Fruit fly (Drosophila melanogaster) ovary, adult (tissue): Measurements from ENCODE around the gene Cenp-C.

Experiments
- CG17801 ChIP-seq: fragments of 200-800 bp; optimal IDR thresholded peaks from 2 replicates; lab custom pipeline; 2019; ENCODE audit warnings: missing biosample characterization, mild to moderate bottlenecking, missing genetic modification characterization, moderate library complexity; ENCODE audit not compliant: partially characterized antibody

Gene Cenp-C

DNA sequence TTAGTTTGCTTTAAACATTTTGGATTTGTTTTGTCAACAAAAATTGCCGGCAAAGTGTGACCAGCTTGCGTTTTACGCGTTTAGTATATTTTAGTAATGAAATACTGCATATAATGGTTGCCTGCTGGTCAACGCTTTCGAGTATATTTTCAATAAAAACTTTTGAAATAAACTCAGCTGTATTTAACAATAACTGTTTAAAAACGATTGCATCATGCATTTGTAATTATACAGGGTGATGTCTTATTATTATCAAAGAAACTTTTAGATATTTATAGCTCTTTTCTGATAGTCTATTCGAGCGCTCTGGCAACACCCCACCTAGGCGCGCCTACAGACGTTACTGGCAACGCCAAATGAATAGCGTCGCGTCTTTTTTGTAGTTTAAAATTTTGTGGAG lies at the start of gene Cenp-C:
Gene Cenp-C (plus strand): TSS at position 332 of the 400 bp plus-strand sequence.
- TF ChIP-seq CG17801, result peak; percentile 17

DNA sequence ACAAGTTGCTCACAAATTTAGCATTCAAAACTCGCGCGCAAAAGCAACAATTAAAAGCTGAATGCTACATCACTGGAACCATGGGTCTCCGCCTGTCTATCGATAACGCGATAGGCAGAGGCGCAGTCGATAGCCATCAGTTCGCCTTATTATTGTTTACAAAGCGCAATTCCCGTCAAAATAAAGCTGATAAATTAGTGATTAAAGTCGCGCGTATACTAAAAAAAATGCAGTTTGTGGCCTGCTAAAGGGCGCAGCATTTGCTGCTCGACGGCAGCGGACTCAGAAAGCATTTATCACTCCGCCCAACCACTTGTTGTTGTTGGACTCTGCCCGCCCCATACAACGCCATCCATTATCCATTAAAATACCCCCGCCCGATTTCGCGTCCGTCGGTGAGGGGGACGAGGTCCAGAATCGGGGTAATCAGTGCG lies 46.1 kb upstream of the Cenp-C start, which contains the start of gene CG11737:
Gene CG11737 (plus strand): TSS at position 117 of the 434 bp plus-strand sequence.
- TF ChIP-seq CG17801, result no peak

DNA sequence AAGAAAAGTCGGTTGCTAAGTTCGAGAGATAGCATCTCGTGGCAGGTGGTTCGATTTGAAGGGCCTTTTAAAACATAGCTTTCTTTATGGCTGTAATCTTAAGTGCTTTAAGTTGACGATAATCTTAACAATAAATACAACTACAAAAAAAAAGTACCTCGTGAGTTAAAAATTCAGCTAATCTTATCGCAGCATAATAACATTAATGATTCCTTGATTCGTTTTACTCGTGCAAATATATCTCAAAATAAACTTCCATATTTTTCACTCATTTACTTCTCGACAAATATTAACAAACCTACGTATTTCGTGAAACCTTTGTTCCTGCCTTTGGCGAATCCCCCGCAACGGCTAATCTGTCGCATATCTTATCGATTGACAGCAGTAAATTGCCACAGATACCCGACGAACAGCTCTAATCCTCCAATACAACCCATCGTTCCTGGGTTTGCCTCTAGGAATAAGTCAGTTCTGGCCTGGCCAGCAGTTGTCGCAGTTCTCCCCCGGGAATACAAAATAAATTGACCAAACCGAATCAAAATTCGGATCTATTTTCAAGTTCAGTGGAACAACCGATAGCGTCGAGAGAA lies 45.2 kb upstream of the Cenp-C start:
- no peak for TF ChIP-seq CG17801

DNA sequence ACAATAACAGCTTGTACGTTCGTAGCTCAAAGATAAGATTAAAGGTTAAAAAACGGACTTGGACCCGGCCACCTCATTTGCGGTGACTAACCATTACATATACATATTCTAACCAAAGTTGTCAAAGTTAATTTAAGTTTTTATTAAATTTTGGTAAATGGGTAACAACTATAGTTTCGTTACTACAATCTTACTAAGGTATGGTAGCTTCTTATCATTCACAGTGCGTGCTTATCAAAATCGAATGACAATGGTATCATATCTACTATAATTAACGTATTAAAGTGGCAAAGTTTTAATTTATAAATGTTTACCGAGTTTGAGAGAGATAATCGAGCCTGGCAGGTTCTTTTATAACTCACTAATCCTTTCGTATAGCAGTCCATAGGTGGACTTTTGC lies 44.7 kb upstream of the Cenp-C start:
- TF ChIP-seq CG17801, result no peak

DNA sequence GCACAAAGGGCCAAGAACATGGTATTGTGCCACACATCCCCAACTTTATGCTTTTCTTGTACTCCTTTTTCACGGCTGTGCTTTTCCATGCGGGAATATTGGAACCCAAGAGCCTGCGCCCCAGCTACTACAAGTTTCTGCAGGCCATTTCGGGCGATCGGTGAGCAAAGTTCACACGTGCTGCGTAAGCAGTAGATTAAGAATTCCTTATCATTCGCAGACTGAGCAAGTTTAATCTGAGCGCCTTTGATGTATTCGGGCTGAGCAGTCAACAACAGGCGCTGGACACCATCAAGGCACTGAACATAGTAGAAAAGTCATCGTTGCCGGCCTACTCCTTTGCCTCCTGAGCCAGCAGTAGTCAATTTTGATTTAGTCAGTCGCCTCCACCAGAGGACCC lies 43.1 kb upstream of the Cenp-C start:
- TF ChIP-seq CG17801, result no peak

DNA sequence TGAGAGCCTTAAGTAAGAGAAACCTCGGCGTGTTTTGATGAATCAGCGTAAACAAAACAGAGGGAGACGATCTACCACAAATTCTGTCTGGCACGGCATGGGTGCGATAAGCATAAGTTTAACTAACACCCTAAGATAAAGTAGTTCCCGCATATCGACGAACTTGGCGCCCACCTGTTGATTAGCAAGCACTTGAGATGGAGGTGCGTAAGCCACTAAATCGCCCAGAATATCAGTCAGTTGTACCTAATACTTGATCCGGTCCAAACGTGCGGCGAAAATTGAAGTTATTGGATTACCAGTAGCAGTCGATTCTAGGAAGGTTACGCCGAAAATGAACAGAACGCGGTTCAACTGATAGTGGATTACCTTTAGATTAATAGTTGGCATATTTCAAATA lies 42.4 kb upstream of the Cenp-C start, which contains the start of gene CG31454:
Gene CG31454 (plus strand): TSS at position 160 of the 400 bp plus-strand sequence.
- no peak for TF ChIP-seq CG17801

DNA sequence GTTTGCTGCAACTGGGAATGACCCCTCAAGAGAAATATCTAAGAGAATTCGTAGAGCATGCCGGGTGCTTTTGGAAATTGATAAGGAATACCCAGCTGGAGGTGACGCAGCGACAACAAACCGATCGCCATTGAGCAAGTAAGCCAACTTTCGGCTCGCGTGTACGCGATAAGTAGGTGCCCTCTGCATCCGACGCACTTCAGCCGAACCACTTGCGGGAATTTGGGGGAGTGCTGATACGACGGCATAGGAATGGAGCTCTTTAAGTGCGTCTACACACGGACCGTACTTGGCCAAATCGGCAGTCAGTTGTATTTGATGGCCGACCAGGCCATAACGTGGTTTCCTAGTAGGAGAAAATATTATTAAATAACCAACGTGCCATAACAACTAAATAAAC lies 40.2 kb upstream of the Cenp-C start, which contains the start of gene CG31259:
Gene CG31259 (plus strand): TSS at position 277 of the 400 bp plus-strand sequence.
- TF ChIP-seq CG17801, result no peak

DNA sequence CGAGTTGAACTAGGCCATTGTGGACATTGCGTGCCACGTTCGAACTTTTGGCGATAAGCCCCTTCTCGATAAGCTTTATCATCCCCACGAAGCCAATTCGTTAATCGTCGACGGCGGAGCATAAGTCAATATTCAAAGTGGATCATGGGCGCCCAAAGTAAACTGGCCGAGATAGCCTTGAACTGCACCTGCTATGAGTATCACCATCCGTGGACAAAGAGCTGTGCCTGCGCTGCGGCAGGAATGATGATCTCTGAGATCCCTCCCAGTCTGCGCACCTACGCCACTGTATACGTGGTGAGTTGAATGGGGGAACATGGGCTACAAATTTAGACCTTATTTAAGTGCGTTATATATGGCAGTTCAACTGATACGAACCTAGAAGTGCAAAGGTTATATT lies 39.6 kb upstream of the Cenp-C start:
- TF ChIP-seq CG17801, result no peak

DNA sequence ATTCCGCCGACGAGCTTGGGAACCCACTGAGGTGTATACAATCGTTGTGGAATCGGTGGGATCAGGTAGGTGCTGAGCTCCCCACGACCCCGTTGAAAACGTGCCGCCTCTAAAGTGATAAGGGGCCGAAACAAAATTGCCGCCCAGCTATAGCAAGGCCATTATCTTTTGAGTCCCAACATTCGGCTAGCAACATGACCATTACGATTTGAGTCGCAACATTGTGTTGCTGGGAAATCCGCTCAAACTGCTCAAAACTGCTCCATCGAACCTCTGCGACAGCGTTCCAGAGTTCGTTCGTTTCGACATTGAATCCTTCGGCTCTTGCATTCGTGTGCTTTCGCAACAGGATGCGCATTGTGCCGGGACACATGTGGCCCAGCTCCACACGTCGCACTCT lies 35.0 kb upstream of the Cenp-C start, which contains the start of gene CG11741:
Gene CG11741 (minus strand): TSS at position 16 of the 400 bp plus-strand sequence.
- no peak for TF ChIP-seq CG17801

DNA sequence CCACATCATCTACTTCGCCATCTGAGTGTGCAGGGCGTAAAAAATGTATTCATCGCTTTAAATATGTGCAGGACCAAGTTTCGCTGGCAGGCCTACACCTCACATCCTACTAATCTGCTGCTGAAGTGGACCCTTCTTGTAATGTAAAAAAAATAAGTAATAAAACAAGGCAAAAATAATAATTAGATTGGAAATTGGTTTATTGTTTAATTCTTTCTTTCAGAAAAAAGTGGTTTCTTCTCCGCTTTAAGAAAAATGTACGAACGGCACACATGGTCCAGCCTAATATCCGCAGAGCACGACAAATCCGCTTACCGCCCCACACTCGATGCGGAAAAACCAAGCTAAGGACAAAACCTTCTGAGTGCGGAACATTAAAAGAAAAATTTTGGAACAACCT lies 18.0 kb upstream of the Cenp-C start:
- TF ChIP-seq CG17801, result no peak

DNA sequence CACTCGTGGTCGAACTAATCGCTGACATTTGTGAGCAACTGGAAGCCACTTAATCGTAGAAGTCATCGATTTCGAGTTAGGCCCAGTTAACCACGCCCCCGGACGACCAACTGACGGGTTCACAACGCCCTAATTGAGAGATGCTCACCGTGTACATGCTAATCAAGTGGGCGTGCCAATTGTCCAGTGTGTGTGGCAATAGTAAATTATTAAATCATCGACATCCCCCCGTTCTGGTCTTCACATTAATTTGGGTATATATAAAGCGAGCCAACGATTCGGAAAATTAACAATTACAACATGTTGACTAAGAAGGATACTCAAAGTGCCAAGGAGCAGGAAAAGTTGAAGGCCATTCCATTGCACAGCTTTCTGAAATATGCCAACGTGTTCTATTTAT lies 11.6 kb upstream of the Cenp-C start, which contains the start of gene Or85d:
Gene Or85d (plus strand): TSS at position 301 of the 400 bp plus-strand sequence.
- no peak for TF ChIP-seq CG17801

DNA sequence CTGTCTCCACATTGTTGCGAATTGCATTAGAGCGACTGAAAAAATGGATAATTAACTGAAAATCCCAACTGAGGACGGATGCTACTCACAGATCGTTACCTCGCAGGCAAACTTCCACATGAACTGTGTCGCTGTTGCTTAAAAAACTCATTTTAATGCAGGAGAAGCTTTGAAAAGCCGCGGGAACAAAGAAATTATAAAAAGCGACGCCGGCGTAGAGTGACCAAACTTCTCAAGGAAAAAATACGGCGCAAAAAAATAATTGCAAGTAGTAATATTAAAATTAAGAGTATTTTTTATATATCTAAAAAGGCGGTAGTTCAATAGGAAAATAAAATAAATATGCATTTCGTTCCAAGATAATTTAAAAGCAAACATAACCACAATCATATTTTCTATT lies 2.4 kb upstream of the Cenp-C start, which contains the start of gene pch2:
Gene pch2 (minus strand): TSS at position 243 of the 400 bp plus-strand sequence.
- TF ChIP-seq CG17801, result no peak

DNA sequence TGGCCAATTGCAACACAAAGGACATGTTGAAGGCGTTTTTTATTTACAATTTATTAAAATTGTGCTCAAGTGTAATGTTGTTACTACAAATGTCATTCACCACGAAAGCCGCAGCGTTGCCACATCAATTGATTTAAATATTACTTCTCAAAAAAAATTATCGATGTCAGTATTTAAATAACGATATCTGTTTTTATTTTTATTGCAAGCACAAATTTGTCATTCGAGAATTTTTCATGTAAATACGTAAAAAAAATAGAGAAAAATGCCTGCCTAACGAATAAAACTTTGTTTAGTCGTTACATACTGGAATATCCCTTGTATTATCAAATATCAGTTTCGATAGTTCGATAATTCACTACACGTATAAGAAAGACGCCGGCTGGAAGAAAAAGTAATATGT lies 1.4 kb upstream of the Cenp-C start, which contains the start of the genes mRpS18A and CG31460:
Gene mRpS18A (minus strand): TSS at position 110 of the 403 bp plus-strand sequence.
Gene CG31460 (plus strand): TSS at position 190 of the 403 bp plus-strand sequence.
- TF ChIP-seq CG17801, result no peak

DNA sequence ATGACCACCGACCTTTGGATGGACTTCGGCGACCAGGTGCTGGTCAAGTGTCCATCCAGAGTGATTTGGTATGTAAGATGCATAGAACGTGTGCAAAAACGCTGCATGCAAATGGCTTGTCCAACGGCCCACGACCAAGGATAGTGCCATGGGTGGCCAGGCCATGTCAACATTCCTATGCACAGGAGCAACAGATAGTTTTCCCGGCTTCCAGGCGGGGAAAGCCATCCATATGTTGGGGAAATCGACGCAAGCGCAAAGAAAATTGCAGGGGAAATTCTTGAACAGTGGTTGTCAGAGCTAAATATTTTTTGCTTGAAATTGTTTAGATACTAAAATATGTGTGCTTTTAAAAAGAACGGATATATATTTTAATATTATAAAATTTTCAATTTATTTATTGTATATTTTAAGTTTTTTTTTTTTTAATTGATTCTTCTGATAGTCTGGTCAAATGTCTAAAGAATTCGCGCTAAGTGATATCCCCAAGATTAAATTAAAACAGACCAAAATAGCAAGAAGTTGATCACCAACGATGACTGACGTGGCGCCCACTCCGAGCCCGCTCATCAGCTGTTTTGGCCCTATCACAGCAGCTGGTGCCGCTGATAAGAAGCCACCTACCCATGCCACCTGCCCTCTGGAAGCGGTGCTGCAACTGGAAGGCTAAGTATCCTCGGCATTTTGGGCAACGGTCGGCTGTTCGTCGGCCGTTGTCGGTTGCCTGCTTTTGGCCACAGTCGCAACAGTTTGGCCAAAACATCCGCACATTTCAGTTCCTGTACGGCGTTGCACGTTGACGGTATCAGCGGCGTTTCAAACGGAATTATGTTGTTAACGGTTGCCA lies 13.7 kb downstream of the Cenp-C start, which contains the start of gene 5-HT2B:
Gene 5-HT2B (plus strand): TSS at position 797 of the 847 bp plus-strand sequence.
- no peak for TF ChIP-seq CG17801

DNA sequence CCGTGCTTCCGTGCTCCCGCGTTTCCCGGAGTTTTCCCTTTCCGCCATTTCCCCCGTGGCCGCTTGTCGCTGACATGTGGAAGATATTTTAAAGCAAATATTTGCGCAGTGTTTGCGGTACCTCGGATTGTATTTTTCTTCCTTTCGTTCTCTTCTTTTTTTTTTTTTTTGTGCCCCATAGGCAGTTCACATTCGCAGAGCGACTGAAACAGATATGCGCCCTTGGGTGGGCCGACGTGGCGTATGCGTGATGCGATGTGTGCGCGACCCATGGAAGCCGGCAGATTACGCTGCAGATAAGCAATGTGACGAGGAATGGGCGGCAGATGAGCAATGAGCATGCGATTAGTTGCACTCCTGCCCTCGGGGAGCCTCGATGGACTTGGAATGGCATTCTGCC lies 24.0 kb downstream of the Cenp-C start:
- no peak for TF ChIP-seq CG17801

DNA sequence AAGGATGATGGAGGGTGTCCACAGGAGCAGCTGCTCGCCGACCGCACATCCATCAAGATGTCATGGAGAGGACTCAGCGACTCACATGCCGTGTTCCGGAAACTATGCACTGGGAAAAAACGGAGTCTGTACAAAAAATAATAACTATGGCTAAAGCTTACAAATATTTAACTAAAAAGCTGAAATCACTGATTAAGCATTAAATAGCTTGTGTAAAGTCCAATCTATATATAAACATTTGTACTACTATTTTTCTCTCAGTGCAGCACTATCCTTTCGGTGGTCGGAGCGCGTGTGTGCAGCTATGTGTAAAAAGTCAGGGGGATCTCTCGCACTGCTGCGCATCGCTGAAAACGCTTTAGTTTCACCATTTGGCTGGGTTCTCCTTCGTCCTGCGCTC lies 32.3 kb downstream of the Cenp-C start:
- no peak for TF ChIP-seq CG17801

DNA sequence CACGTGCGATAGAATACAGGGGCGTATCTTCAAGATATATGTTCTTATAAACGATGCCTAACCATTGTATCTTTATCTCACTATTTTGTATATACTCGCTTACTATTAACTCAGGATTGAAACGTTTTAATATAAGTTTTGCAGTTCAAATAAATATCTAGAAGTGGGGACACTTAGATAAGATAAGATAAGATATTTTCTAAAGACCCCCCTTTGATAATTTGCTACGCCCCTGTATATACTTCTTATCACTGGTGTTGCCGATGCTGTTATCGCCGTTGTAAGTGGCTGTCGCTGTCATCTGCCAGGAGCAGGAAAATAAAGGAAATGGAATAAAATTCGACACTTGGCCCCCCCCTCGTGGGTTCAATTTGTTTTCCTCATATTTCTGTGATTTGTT lies 52.2 kb downstream of the Cenp-C start:
- no peak for TF ChIP-seq CG17801
